Fruit fly (Drosophila melanogaster) whole organism, wandering third instar larva: Measurements from ENCODE around the gene CG13679.

ENCODE experiments used
- CG32264 ChIP-seq: fragments of 200-800 bp; sonication (Bioruptor generic); optimal IDR thresholded peaks from 2 replicates; lab custom pipeline; 2016; ENCODE audit warnings: missing biosample characterization, missing genetic modification characterization
- CG9705 ChIP-seq: fragments of 200-800 bp; sonication (Bioruptor generic); optimal IDR thresholded peaks from 2 replicates; lab custom pipeline; 2018; ENCODE audit warnings: missing biosample characterization, mild to moderate bottlenecking, missing genetic modification characterization
- jim ChIP-seq: fragments of 175-275, 200-325 bp; sonication (Bioruptor generic); optimal IDR thresholded peaks from 2 replicates; lab custom pipeline; 2016; ENCODE audit warnings: missing biosample characterization, mild to moderate bottlenecking, missing genetic modification characterization
- lola ChIP-seq: fragments of >200 bp; optimal IDR thresholded peaks from 2 replicates; lab custom pipeline; 2017; ENCODE audit warnings: missing biosample characterization, missing genetic modification characterization
- sage ChIP-seq: fragments of 200-800 bp; sonication (Bioruptor generic); optimal IDR thresholded peaks from 2 replicates; lab custom pipeline; 2016; ENCODE audit warnings: missing biosample characterization, mild to moderate bottlenecking, missing genetic modification characterization

dm6 chr3L:8214980-8215379 lies 12.4 kb downstream of the CG13679 start, which contains the start of gene CG8012:
- TF ChIP-seq CG32264 (no peak), CG9705 (GFP tag; lab: Kevin White, UChicago) (no peak), lola (GFP tag; lab: Kevin White, UChicago) (no peak), jim (GFP tag; lab: Kevin White, UChicago) (no peak), sage (GFP tag; lab: Kevin White, UChicago) (no peak)
